Fruit fly (Drosophila melanogaster): ENCODE measurements around the gene Ugt35B1.

Gene Ugt35B1

DNA sequence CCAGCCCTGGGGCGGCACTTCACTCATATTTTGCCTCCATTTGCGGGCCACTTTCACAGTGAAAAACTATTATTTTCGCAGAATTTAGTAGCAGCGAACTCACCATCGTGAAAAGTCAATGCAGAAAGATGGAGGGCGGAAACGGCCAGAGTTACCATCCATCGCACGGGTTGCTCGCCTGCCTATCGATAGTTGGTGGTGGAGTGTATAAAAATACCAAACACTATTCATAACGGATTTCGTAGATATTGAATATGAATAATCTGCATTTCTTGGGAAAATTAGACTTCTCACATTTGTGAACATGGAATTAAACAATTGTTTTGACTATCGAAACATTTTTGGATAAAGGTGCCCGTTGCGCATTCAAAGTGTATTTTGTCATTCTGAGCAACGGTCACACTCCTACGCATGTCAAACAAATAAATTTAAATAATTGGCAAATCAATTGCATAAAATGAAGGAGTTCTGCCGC is 46.1 kb upstream of the Ugt35B1 start, which contains the start of the genes RpS25 and CG4820 (continued):
- TF ChIP-seq zfh2 (GFP tag; optimal IDR thresholded peaks at IDR 0.05) (peak; percentile 70), Gsc (GFP tag; IDR thresholded peaks at IDR 0.05) (no peak), chm (GFP tag; IDR thresholded peaks at IDR 0.05) (peak; percentile 90), HLH3B (GFP tag; IDR thresholded peaks at IDR 0.05) (peak; percentile 82), twi (tag; optimal IDR thresholded peaks at IDR 0.05) (peak; percentile 84), cas (GFP tag; IDR thresholded peaks at IDR 0.05) (peak; percentile 69), CG1647 (GFP tag; optimal IDR thresholded peaks at IDR 0.05) (peak; percentile 82), CG10274 (GFP tag; optimal IDR thresholded peaks at IDR 0.05) (peak; percentile 88), pros (GFP tag; optimal IDR thresholded peaks at IDR 0.05) (peak; percentile 2), org-1 (GFP tag; optimal IDR thresholded peaks at IDR 0.05) (peak; percentile 93), Hand (GFP tag; optimal IDR thresholded peaks at IDR 0.05) (peak; percentile 81), Scr (GFP tag; IDR thresholded peaks at IDR 0.05; ENCODE audit: partially characterized antibody) (peak; percentile 92), CG5180 (GFP tag; optimal IDR thresholded peaks at IDR 0.05) (peak; percentile 81), odd (GFP tag; optimal IDR thresholded peaks at IDR 0.05) (peak; percentile 94), eyg (GFP tag; optimal IDR thresholded peaks at IDR 0.05) (peak; percentile 94), Elba2 (GFP tag; optimal IDR thresholded peaks at IDR 0.05) (peak; percentile 52), CG18262 (tag; optimal IDR thresholded peaks at IDR 0.05) (peak; percentile 81), HmgD (GFP tag; optimal IDR thresholded peaks at IDR 0.05) (peak; percentile 90), NK7.1 (GFP tag; optimal IDR thresholded peaks at IDR 0.05) (peak; percentile 88), CG6813 (GFP tag; optimal IDR thresholded peaks at IDR 0.05) (peak; percentile 92), kni (GFP tag; optimal IDR thresholded peaks at IDR 0.05) (peak; percentile 95), Sox102F (GFP tag; optimal IDR thresholded peaks at IDR 0.05) (peak; percentile 72), CG10462 (GFP tag; optimal IDR thresholded peaks at IDR 0.05) (peak; percentile 76), CG11695 (GFP tag; IDR thresholded peaks at IDR 0.05) (peak; percentile 81), CG32772 (GFP tag; IDR thresholded peaks at IDR 0.05) (peak; percentile 79), Six4 (GFP tag; optimal IDR thresholded peaks at IDR 0.05) (peak; percentile 71), lbe (GFP tag; optimal IDR thresholded peaks at IDR 0.05) (peak; percentile 82), CG14441 (GFP tag; IDR thresholded peaks at IDR 0.05) (peak; percentile 75), mirr (GFP tag; optimal IDR thresholded peaks at IDR 0.05) (peak; percentile 98), pho (GFP tag; optimal IDR thresholded peaks at IDR 0.05) (peak; percentile 94), Atf6 (GFP tag; IDR thresholded peaks at IDR 0.05) (peak; percentile 89), CG11456 (GFP tag; IDR thresholded peaks at IDR 0.05) (peak; percentile 91), tio (GFP tag; optimal IDR thresholded peaks at IDR 0.05) (no peak), cg (GFP tag; optimal IDR thresholded peaks at IDR 0.05) (no peak), slbo (GFP tag; IDR thresholded peaks at IDR 0.05) (peak; percentile 86), lilli (GFP tag; optimal IDR thresholded peaks at IDR 0.05) (peak; percentile 84), Sry-δ (GFP tag; optimal IDR thresholded peaks at IDR 0.05) (peak; percentile 92), dimm (GFP tag; IDR thresholded peaks at IDR 0.05) (peak; percentile 54), lab (GFP tag; optimal IDR thresholded peaks at IDR 0.05) (peak; percentile 97), danr (GFP tag; IDR thresholded peaks at IDR 0.05) (peak; percentile 58; the same call in 1 of the 2 replicates), gcm2 (GFP tag; optimal IDR thresholded peaks at IDR 0.05) (peak; percentile 86), sd (tag; optimal IDR thresholded peaks at IDR 0.05) (peak; percentile 57), Sin3A (optimal IDR thresholded peaks at IDR 0.05) (peak; percentile 96), CG13287 (GFP tag; IDR thresholded peaks at IDR 0.05; ENCODE audit: partially characterized antibody) (peak; percentile 91), CG17186 (GFP tag; optimal IDR thresholded peaks at IDR 0.05) (peak; percentile 98), CG7372 (GFP tag; IDR thresholded peaks at IDR 0.05) (peak; percentile 82), tll (GFP tag; optimal IDR thresholded peaks at IDR 0.05) (peak; percentile 40 to 90), Mad (GFP tag; optimal IDR thresholded peaks at IDR 0.05) (peak; percentile 91), Rfx (GFP tag; IDR thresholded peaks at IDR 0.05) (peak; percentile 93), Mrtf (GFP tag; IDR thresholded peaks at IDR 0.05) (peak; percentile 82), Stat92E (GFP tag; optimal IDR thresholded peaks at IDR 0.05) (peak in 1 of 3 experiments; percentile 66)
